Fruit fly (Drosophila melanogaster) whole organism, embryonic: ENCODE results near the gene CG14642.
A peak's percentile ranks its signal among the peaks of the same experiment; 100 is the strongest.

Experiments
- Ada2b ChIP-seq: fragments of 200-800 bp; sonication (Bioruptor generic); IDR thresholded peaks from 2 replicates; pipeline ENCODE4 v1.3.6; 2022; ENCODE audit warnings: missing biosample characterization, missing genetic modification characterization
- Adf1 ChIP-seq: fragments of 200-800 bp; sonication (Bioruptor generic); IDR thresholded peaks from 2 replicates; pipeline ENCODE4 v1.3.6; 2022; ENCODE audit warnings: missing biosample characterization, missing genetic modification characterization
- Bdp1 ChIP-seq: fragments of 200-800 bp; sonication (Bioruptor generic); optimal IDR thresholded peaks from 3 replicates; lab custom pipeline; 2016; ENCODE audit warnings: missing biosample characterization, missing genetic modification characterization
- Bgb ChIP-seq: fragments of 200-800 bp; sonication (Bioruptor generic); IDR thresholded peaks from 2 replicates; pipeline ENCODE4 v1.3.6; 2022; ENCODE audit warnings: missing biosample characterization, missing genetic modification characterization; ENCODE audit not compliant: partially characterized antibody
- Blimp-1 ChIP-seq: fragments of 200-800 bp; sonication (Bioruptor generic); optimal IDR thresholded peaks from 3 replicates; lab custom pipeline; 2018; ENCODE audit warnings: missing biosample characterization, missing genetic modification characterization, mild to moderate bottlenecking, moderate library complexity, missing genetic modification reagents
- CG10147 ChIP-seq: fragments of 200-800 bp; sonication (Bioruptor generic); optimal IDR thresholded peaks from 2 replicates; lab custom pipeline; 2019; ENCODE audit warnings: missing biosample characterization, mild to moderate bottlenecking, missing genetic modification characterization, moderate library complexity
- CG10979 ChIP-seq: fragments of 200-800 bp; sonication (Bioruptor generic); optimal IDR thresholded peaks from 2 replicates; lab custom pipeline; 2018; ENCODE audit warnings: missing biosample characterization, mild to moderate bottlenecking, missing genetic modification characterization, moderate library complexity
- CG11247 ChIP-seq: fragments of 200-800 bp; sonication (Bioruptor generic); IDR thresholded peaks from 2 replicates; pipeline ENCODE4 v1.3.6; 2022; ENCODE audit warnings: missing biosample characterization, missing genetic modification characterization
- CG11695 ChIP-seq: fragments of 200-800 bp; sonication (Bioruptor generic); IDR thresholded peaks from 3 replicates; pipeline ENCODE4 v1.3.6; 2022; ENCODE audit warnings: missing biosample characterization, missing genetic modification characterization
- CG12236 ChIP-seq: fragments of 200-800 bp; sonication (Bioruptor generic); optimal IDR thresholded peaks from 2 replicates; lab custom pipeline; 2016; ENCODE audit warnings: missing biosample characterization, missing genetic modification characterization
- CG14441 ChIP-seq: fragments of 200-800 bp; sonication (Bioruptor generic); IDR thresholded peaks from 2 replicates; pipeline ENCODE4 v1.3.6; 2022; ENCODE audit warnings: missing biosample characterization, missing genetic modification characterization
- CG17568 ChIP-seq: fragments of 200-800 bp; sonication (Bioruptor generic); optimal IDR thresholded peaks from 2 replicates; lab custom pipeline; 2018; ENCODE audit warnings: missing biosample characterization, mild to moderate bottlenecking, missing genetic modification characterization, moderate library complexity
- CG17802 ChIP-seq: fragments of 200-800 bp; sonication (Bioruptor generic); optimal IDR thresholded peaks from 2 replicates; lab custom pipeline; 2018; ENCODE audit warnings: missing biosample characterization, mild to moderate bottlenecking, missing genetic modification characterization, moderate library complexity
- CG31388 ChIP-seq: fragments of 200-800 bp; sonication (Bioruptor generic); optimal IDR thresholded peaks from 2 replicates; lab custom pipeline; 2016; ENCODE audit warnings: missing biosample characterization, missing genetic modification characterization
- CG33213 ChIP-seq: fragments of 200-800 bp; sonication (Bioruptor generic); optimal IDR thresholded peaks from 3 replicates; lab custom pipeline; 2016; ENCODE audit warnings: missing biosample characterization, missing genetic modification characterization
- CG33557 ChIP-seq: fragments of 200-800 bp; sonication (Bioruptor generic); optimal IDR thresholded peaks from 2 replicates; lab custom pipeline; 2019; ENCODE audit warnings: missing biosample characterization, mild to moderate bottlenecking, missing genetic modification characterization, moderate library complexity
- CG42726 ChIP-seq: fragments of 200-800 bp; sonication (Bioruptor generic); IDR thresholded peaks from 2 replicates; pipeline ENCODE4 v1.3.6; 2022; ENCODE audit warnings: missing biosample characterization, missing genetic modification characterization; ENCODE audit not compliant: partially characterized antibody
- CG4854 ChIP-seq: fragments of 200-800 bp; sonication (Bioruptor generic); optimal IDR thresholded peaks from 2 replicates; lab custom pipeline; 2016; ENCODE audit warnings: missing biosample characterization, missing genetic modification characterization, inconsistent platforms
- CG6254 ChIP-seq: fragments of 200-800 bp; sonication (Bioruptor generic); optimal IDR thresholded peaks from 3 replicates; lab custom pipeline; 2017; ENCODE audit warnings: mild to moderate bottlenecking, missing biosample characterization, missing genetic modification reagents, missing genetic modification characterization
- CG7745 ChIP-seq: fragments of 200-800 bp; sonication (Bioruptor generic); optimal IDR thresholded peaks from 2 replicates; lab custom pipeline; 2018; ENCODE audit warnings: missing biosample characterization, mild to moderate bottlenecking, missing genetic modification characterization, moderate library complexity
- CG8089 ChIP-seq: fragments of 200-800 bp; sonication (Bioruptor generic); optimal IDR thresholded peaks from 3 replicates; lab custom pipeline; 2016; ENCODE audit warnings: missing biosample characterization, missing genetic modification characterization
- CG9437 ChIP-seq: fragments of 200-800 bp; sonication (Bioruptor generic); optimal IDR thresholded peaks from 2 replicates; lab custom pipeline; 2018; ENCODE audit warnings: missing biosample characterization, mild to moderate bottlenecking, missing genetic modification characterization
- CG9932 ChIP-seq: fragments of 200-800 bp; sonication (Bioruptor generic); IDR thresholded peaks from 2 replicates; pipeline ENCODE4 v1.3.6; 2022; ENCODE audit warnings: missing biosample characterization, missing genetic modification characterization
- Dll ChIP-seq: fragments of 200-800 bp; sonication (Bioruptor generic); IDR thresholded peaks from 4 replicates; pipeline ENCODE4 v1.3.6; 2022; ENCODE audit warnings: missing biosample characterization, missing genetic modification characterization; ENCODE audit not compliant: partially characterized antibody
- Fer1 ChIP-seq: fragments of 200-800 bp; sonication (Bioruptor generic); optimal IDR thresholded peaks from 2 replicates; lab custom pipeline; 2017; ENCODE audit warnings: missing biosample characterization, mild to moderate bottlenecking, missing genetic modification characterization
- Fer3 ChIP-seq: fragments of 200-800 bp; sonication (Bioruptor generic); optimal IDR thresholded peaks from 2 replicates; lab custom pipeline; 2018; ENCODE audit warnings: missing biosample characterization, mild to moderate bottlenecking, missing genetic modification characterization, moderate library complexity
- HmgZ ChIP-seq: fragments of 200-800 bp; sonication (Bioruptor generic); optimal IDR thresholded peaks from 2 replicates; lab custom pipeline; 2018; ENCODE audit warnings: missing biosample characterization, mild to moderate bottlenecking, missing genetic modification characterization
- Sox100B ChIP-seq: fragments of 200-800 bp; sonication (Bioruptor generic); optimal IDR thresholded peaks from 3 replicates; lab custom pipeline; 2018; ENCODE audit warnings: missing biosample characterization, mild to moderate bottlenecking, missing genetic modification characterization
- Sox102F ChIP-seq: fragments of 200-800 bp; sonication (Bioruptor generic); optimal IDR thresholded peaks from 2 replicates; lab custom pipeline; 2018; ENCODE audit warnings: missing biosample characterization, mild to moderate bottlenecking, missing genetic modification characterization, moderate library complexity
- Stat92E ChIP-seq, 3 experiments: fragments of >200 bp in 2 of 3; fragments of 200-800 bp in 1 of 3; sonication (Bioruptor generic) in 1 of 3; optimal IDR thresholded peaks; 2 replicates each; lab custom pipeline; 2017 to 2019; ENCODE audit warnings: missing biosample characterization in 3 of 3, missing genetic modification characterization in 3 of 3, mild to moderate bottlenecking in 1 of 3, moderate library complexity in 1 of 3
- Taf1 ChIP-seq: fragments of 200-800 bp; sonication (Bioruptor generic); IDR thresholded peaks from 2 replicates; pipeline ENCODE4 v1.3.6; 2022; ENCODE audit warnings: missing biosample characterization, missing genetic modification characterization
- ab ChIP-seq: fragments of 200-800 bp; sonication (Bioruptor generic); optimal IDR thresholded peaks from 2 replicates; lab custom pipeline; 2016; ENCODE audit warnings: missing biosample characterization, missing genetic modification characterization
- crol ChIP-seq: fragments of 200-800 bp; sonication (Bioruptor generic); IDR thresholded peaks from 2 replicates; pipeline ENCODE4 v1.3.6; 2022; ENCODE audit warnings: missing biosample characterization, missing genetic modification characterization
- crp ChIP-seq, 2 experiments: fragments of 200-800 bp; sonication (Bioruptor generic); optimal IDR thresholded peaks; 2 replicates in 1 of 2; 3 replicates in 1 of 2; lab custom pipeline; 2017; ENCODE audit warnings: missing biosample characterization in 2 of 2, missing genetic modification characterization in 2 of 2, mild to moderate bottlenecking in 1 of 2, moderate library complexity in 1 of 2
- dmrt11E ChIP-seq: fragments of 200-800 bp; sonication (Bioruptor generic); optimal IDR thresholded peaks from 3 replicates; lab custom pipeline; 2018; ENCODE audit warnings: missing biosample characterization, mild to moderate bottlenecking, missing genetic modification characterization, moderate library complexity
- eve ChIP-seq, 2 experiments: fragments of >200 bp; optimal IDR thresholded peaks; 2 replicates each; lab custom pipeline; 2017; ENCODE audit warnings: missing biosample characterization in 2 of 2, missing genetic modification characterization in 2 of 2
- gce ChIP-seq: fragments of 200-800 bp; sonication (Bioruptor generic); IDR thresholded peaks from 3 replicates; pipeline ENCODE4 v1.3.6; 2022; ENCODE audit warnings: missing biosample characterization, missing genetic modification characterization
- kah ChIP-seq: fragments of 200-800 bp; sonication (Bioruptor generic); optimal IDR thresholded peaks from 2 replicates; lab custom pipeline; 2018; ENCODE audit warnings: missing biosample characterization, mild to moderate bottlenecking, missing genetic modification characterization
- maf-S ChIP-seq: fragments of 200-800 bp; sonication (Bioruptor generic); optimal IDR thresholded peaks from 2 replicates; lab custom pipeline; 2016; ENCODE audit warnings: missing biosample characterization, missing genetic modification characterization
- nerfin-1 ChIP-seq: fragments of 200-800 bp; sonication (Bioruptor generic); optimal IDR thresholded peaks from 3 replicates; lab custom pipeline; 2019; ENCODE audit warnings: missing biosample characterization, mild to moderate bottlenecking, missing genetic modification characterization, moderate library complexity
- pnt ChIP-seq: fragments of 200-800 bp; sonication (Bioruptor generic); optimal IDR thresholded peaks from 3 replicates; lab custom pipeline; 2016; ENCODE audit warnings: missing biosample characterization, missing genetic modification characterization
- ranshi ChIP-seq: fragments of 200-800 bp; sonication (Bioruptor generic); IDR thresholded peaks from 2 replicates; pipeline ENCODE4 v1.3.6; 2022; ENCODE audit warnings: missing biosample characterization, missing genetic modification characterization
- sens ChIP-seq: fragments of 200-800 bp; sonication (Bioruptor generic); peaks from one replicate; lab custom pipeline; 2016; ENCODE audit warnings: missing biosample characterization, missing genetic modification characterization
- tgo ChIP-seq: fragments of 200-800 bp; sonication (Bioruptor generic); IDR thresholded peaks from 3 replicates; pipeline ENCODE4 v1.3.6; 2022; ENCODE audit warnings: missing biosample characterization, missing genetic modification characterization
- ttk ChIP-seq: fragments of 200-800 bp; sonication (Bioruptor generic); IDR thresholded peaks from 2 replicates; pipeline ENCODE4 v2.1.2; 2022; ENCODE audit warnings: missing biosample characterization, missing genetic modification characterization
- unc-4 ChIP-seq: fragments of 200-800 bp; sonication (Bioruptor generic); IDR thresholded peaks from 2 replicates; pipeline ENCODE4 v1.3.6; 2022; ENCODE audit warnings: missing biosample characterization, missing genetic modification characterization; ENCODE audit not compliant: partially characterized antibody
- wdn ChIP-seq: fragments of 200-800 bp; sonication (Bioruptor generic); IDR thresholded peaks from 2 replicates; pipeline ENCODE4 v1.3.6; 2022; ENCODE audit warnings: missing biosample characterization, missing genetic modification characterization
- zen ChIP-seq: fragments of 200-800 bp; sonication (Bioruptor generic); optimal IDR thresholded peaks from 3 replicates; lab custom pipeline; 2018; ENCODE audit warnings: missing biosample characterization, mild to moderate bottlenecking, missing genetic modification characterization, moderate library complexity

CG14642 gene

DNA sequence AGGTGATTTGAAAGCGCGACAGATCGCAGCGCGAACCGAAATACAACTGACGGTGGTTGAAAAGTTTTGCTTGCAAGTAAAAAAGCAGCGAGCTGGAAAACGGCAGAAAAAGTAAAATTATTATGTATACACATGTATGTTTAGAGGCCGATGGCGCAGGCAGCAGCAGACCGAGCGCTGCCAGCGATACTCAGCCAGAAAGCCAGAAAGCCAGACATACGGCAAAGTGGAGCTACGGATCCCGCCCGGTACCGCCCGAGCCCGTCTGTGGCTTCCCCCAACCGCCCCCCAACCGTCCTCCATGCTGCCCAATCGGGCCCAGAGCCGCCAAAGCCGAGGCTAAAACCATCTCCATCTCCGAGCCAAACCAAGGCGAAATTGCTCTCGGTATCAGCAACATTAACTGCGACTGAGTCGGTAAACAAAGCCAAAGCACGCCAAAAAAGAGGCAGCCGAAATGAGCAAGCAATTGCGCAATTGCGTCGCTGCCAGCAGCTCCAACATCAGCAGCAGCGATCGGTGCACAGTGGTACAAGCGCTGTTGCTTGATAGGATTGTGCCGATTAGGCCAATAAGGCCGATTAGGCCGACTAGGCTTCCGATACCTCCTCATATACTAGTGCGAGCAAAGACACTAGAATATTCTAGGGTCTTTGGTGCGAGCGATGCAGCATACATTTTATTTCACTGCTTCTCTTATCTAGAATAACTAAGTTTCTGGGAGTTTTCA, 27.1 kb downstream of the CG14642 start, which contains the start of gene CG14636 (continued):
- TF ChIP-seq Sox100B = peak; percentile 70
- TF ChIP-seq Bgb (GFP tag; lab: Robert Waterston, UW) = peak; percentile 58; the same call in 1 of the 2 replicates
- peak; percentile 85 for TF ChIP-seq Adf1 (GFP tag; lab: Robert Waterston, UW)
- no peak for TF ChIP-seq CG7745 (tag; lab: Kevin White, UChicago)
- peak; percentile 85 for TF ChIP-seq tgo
- peak; percentile 77 for TF ChIP-seq Ada2b (GFP tag; lab: Robert Waterston, UW)
- peak; percentile 48; the same call in 1 of the 2 replicates for TF ChIP-seq ranshi (GFP tag; lab: Robert Waterston, UW)
- peak; percentile 38 for TF ChIP-seq CG33213 (GFP tag; lab: Kevin White, UChicago)
- TF ChIP-seq ttk (GFP tag; lab: Robert Waterston, UW) = peak; percentile 65
- TF ChIP-seq CG14441 (GFP tag; lab: Robert Waterston, UW) = peak; percentile 90
- TF ChIP-seq CG10147 (GFP tag; lab: Kevin White, UChicago) = peak; percentile 45
- no peak for TF ChIP-seq CG33557 (GFP tag; lab: Kevin White, UChicago)
- no peak for TF ChIP-seq ab
- TF ChIP-seq nerfin-1 (tag; lab: Kevin White, UChicago) = peak; percentile 21
- peak; percentile 79 for TF ChIP-seq HmgZ (tag; lab: Kevin White, UChicago)
- no peak for TF ChIP-seq dmrt11E
- TF ChIP-seq crol = peak; percentile 85
- TF ChIP-seq CG6254 = no peak
- TF ChIP-seq kah (GFP tag; lab: Kevin White, UChicago) = peak; percentile 23
- TF ChIP-seq CG9437 = peak; percentile 31
- peak; percentile 30 for TF ChIP-seq CG8089 (GFP tag; lab: Kevin White, UChicago)
- peak; percentile 84 for TF ChIP-seq CG11695
- no peak for TF ChIP-seq Stat92E (GFP tag; optimal IDR thresholded peaks at IDR 0.05; lab: Kevin White, UChicago)
- no peak for TF ChIP-seq CG10979 (tag; lab: Kevin White, UChicago)
- TF ChIP-seq CG31388 (GFP tag; lab: Kevin White, UChicago) = no peak
- TF ChIP-seq unc-4 (GFP tag; lab: Robert Waterston, UW) = no peak
- peak; percentile 72 for TF ChIP-seq Fer3 (tag; lab: Kevin White, UChicago)
- TF ChIP-seq Blimp-1 (GFP tag; lab: Kevin White, UChicago) = peak; percentile 10
- peak; percentile 13; the same call in 1 of the 3 replicates for TF ChIP-seq gce (GFP tag; lab: Robert Waterston, UW)
- TF ChIP-seq pnt (GFP tag; lab: Kevin White, UChicago) = peak; percentile 73
- TF ChIP-seq sens = peak; percentile 77
- peak; percentile 36 for TF ChIP-seq Bdp1 (GFP tag; lab: Kevin White, UChicago)
- peak; percentile 4 for TF ChIP-seq CG4854 (GFP tag; lab: Kevin White, UChicago)
- TF ChIP-seq CG11247 = peak; percentile 61
- peak; percentile 35; the same call in 1 of the 2 replicates for TF ChIP-seq Taf1 (GFP tag; lab: Robert Waterston, UW)
- no peak for TF ChIP-seq eve (GFP tag; optimal IDR thresholded peaks at IDR 0.05; lab: Kevin White, UChicago)
- TF ChIP-seq CG17568 (GFP tag; lab: Kevin White, UChicago) = peak; percentile 7
- TF ChIP-seq CG17802 (tag; lab: Kevin White, UChicago) = no peak
- peak; percentile 83 for TF ChIP-seq CG9932 (GFP tag; lab: Robert Waterston, UW)
- peak; percentile 44 for TF ChIP-seq maf-S
- no peak for TF ChIP-seq zen (tag; lab: Kevin White, UChicago)
- TF ChIP-seq Fer1 (GFP tag; lab: Kevin White, UChicago) = peak; percentile 84
- TF ChIP-seq wdn (GFP tag; lab: Robert Waterston, UW) = peak; percentile 55; the same call in 1 of the 2 replicates
- TF ChIP-seq CG12236 (GFP tag; lab: Kevin White, UChicago) = no peak
- TF ChIP-seq crp (GFP tag; optimal IDR thresholded peaks at IDR 0.05; lab: Kevin White, UChicago) = no peak
- TF ChIP-seq Dll (GFP tag; lab: Robert Waterston, UW) = peak; percentile 48; the same call in 1 of the 4 replicates
- no peak for TF ChIP-seq CG42726
- peak; percentile 66 for TF ChIP-seq Sox102F
